Worm (Caenorhabditis elegans) whole organism, midembryonic: Measurements from ENCODE around the gene T05B4.10.

Source experiments
- flt-1 ChIP-seq: fragments of 200-800 bp; sonication (Bioruptor generic); IDR thresholded peaks from 2 replicates; pipeline ENCODE4 v1.3.6; 2022; ENCODE audit warnings: missing genetic modification characterization, missing compliant biosample characterization
- klf-2 ChIP-seq: fragments of 200-800 bp; sonication (Bioruptor generic); conservative IDR thresholded peaks from 2 replicates; pipeline ENCODE4 v1.3.6; 2022; ENCODE audit warnings: missing genetic modification reagents, missing genetic modification characterization, missing compliant biosample characterization
- med-1 ChIP-seq: sonication (generic microtip); optimal IDR thresholded peaks from 2 replicates; lab custom pipeline; 2017; ENCODE audit warnings: missing genetic modification characterization, mild to moderate bottlenecking, missing compliant biosample characterization, antibody characterized with exemption, missing genetic modification reagents; ENCODE audit not compliant: insufficient read depth
- tab-1 ChIP-seq: fragments of 200-800 bp; sonication (Bioruptor generic); IDR thresholded peaks from 2 replicates; pipeline ENCODE4 v1.3.6; 2022; ENCODE audit warnings: missing genetic modification characterization, missing compliant biosample characterization
- ztf-23 ChIP-seq: fragments of 200-800 bp; sonication (Bioruptor generic); IDR thresholded peaks from 2 replicates; pipeline ENCODE4 v1.3.6; 2022; ENCODE audit warnings: missing genetic modification reagents, missing genetic modification characterization, missing compliant biosample characterization
- ztf-29 ChIP-seq: fragments of 200-800 bp; sonication (Bioruptor generic); IDR thresholded peaks from 2 replicates; pipeline ENCODE4 v1.3.6; 2022; ENCODE audit warnings: missing genetic modification reagents, missing genetic modification characterization, missing compliant biosample characterization

DNA sequence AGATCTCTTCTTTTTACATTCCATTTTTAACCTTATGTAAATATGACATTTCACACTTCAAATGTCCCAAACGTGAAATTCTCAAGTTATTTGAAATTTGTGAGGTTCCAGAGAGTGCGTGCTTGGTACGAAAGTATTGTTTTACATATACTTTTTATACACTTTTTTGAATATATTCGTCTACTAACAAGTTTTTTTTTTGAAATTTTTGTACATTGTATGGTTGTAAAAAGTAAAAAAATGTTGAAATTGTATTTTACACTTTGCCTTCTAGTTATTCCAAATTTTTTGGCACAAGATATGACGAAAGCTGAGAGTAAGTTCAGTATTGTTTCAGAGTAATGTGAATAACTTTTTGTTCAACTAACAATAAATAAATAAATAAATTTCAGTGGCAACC, 14.2 kb upstream of the T05B4.10 start, which contains the start of gene lgc-1:
- TF ChIP-seq flt-1 (GFP tag; lab: Robert Waterston, UW) (no peak), med-1 (no peak), klf-2 (no peak), tab-1 (GFP tag; lab: Robert Waterston, UW) (no peak), ztf-29 (GFP tag; lab: Robert Waterston, UW) (no peak), ztf-23 (GFP tag; lab: Robert Waterston, UW) (no peak)
